Worm (Caenorhabditis elegans) whole organism, L1 larva: ENCODE data around the gene gst-14.
A peak's percentile ranks its signal among the peaks of the same experiment; 100 is the strongest.
"Not testable (repeated sequence)": the region's sequence is repeated elsewhere in the genome, so short reads cannot be mapped to it uniquely, and the experiment has no call there.

ENCODE experiments used
- C16A3.4 ChIP-seq: fragments of 150-350 bp; optimal IDR thresholded peaks from 2 replicates; lab custom pipeline; 2014; ENCODE audit warnings: missing biosample characterization, missing genetic modification characterization
- C34B4.2 ChIP-seq: sonication (generic microtip); optimal IDR thresholded peaks from 2 replicates; lab custom pipeline; 2017; ENCODE audit warnings: mild to moderate bottlenecking, missing genetic modification characterization, missing compliant biosample characterization
- alr-1 ChIP-seq: fragments of 200-800 bp; sonication (Bioruptor generic); optimal IDR thresholded peaks from 2 replicates; lab custom pipeline; 2018; ENCODE audit warnings: borderline replicate concordance, mild to moderate bottlenecking, missing genetic modification characterization, missing compliant biosample characterization
- blmp-1 ChIP-seq: fragments of 150-350 bp; optimal IDR thresholded peaks from 2 replicates; lab custom pipeline; 2014; ENCODE audit warnings: missing biosample characterization, missing genetic modification characterization
- ceh-88 ChIP-seq: fragments of 200-800 bp; sonication (Bioruptor generic); IDR thresholded peaks from 2 replicates; pipeline ENCODE4 v1.3.6; 2022; ENCODE audit warnings: missing genetic modification characterization, missing compliant biosample characterization
- dpl-1 ChIP-seq, 3 experiments: fragments of 150-350 bp in 2 of 3; sonication (generic microtip) in 1 of 3; optimal IDR thresholded peaks; 2 replicates each; lab custom pipeline; 2014 to 2017; ENCODE audit warnings: missing biosample characterization in 3 of 3, missing genetic modification characterization in 3 of 3, missing genetic modification reagents in 3 of 3
- efl-1 ChIP-seq, 4 experiments: fragments of 150-350 bp; optimal IDR thresholded peaks in 3 of 4; peaks in 1 of 4; 1 replicate in 1 of 4; 2 replicates in 3 of 4; lab custom pipeline; 2014; ENCODE audit warnings: missing biosample characterization in 2 of 4, missing genetic modification characterization in 2 of 4, missing genetic modification reagents in 2 of 4
- efl-3 ChIP-seq: fragments of 200-800 bp; sonication (Bioruptor generic); optimal IDR thresholded peaks from 2 replicates; lab custom pipeline; 2018; ENCODE audit warnings: mild to moderate bottlenecking, missing genetic modification characterization, missing compliant biosample characterization
- elt-2 ChIP-seq: sonication (generic microtip); optimal IDR thresholded peaks from 2 replicates; lab custom pipeline; 2016; ENCODE audit warnings: missing genetic modification characterization, mild to moderate bottlenecking, inconsistent platforms, missing compliant biosample characterization, missing genetic modification reagents
- fkh-10 ChIP-seq: sonication (generic microtip); optimal IDR thresholded peaks from 2 replicates; lab custom pipeline; 2017; ENCODE audit warnings: missing biosample characterization, missing genetic modification reagents, missing genetic modification characterization
- fos-1 ChIP-seq: fragments of 150-350 bp; optimal IDR thresholded peaks from 2 replicates; lab custom pipeline; 2014; ENCODE audit warnings: missing biosample characterization, missing genetic modification characterization
- irx-1 ChIP-seq: sonication (generic microtip); optimal IDR thresholded peaks from 2 replicates; lab custom pipeline; 2016; ENCODE audit warnings: missing genetic modification characterization, missing compliant biosample characterization
- jun-1 ChIP-seq: fragments of 150-350 bp; optimal IDR thresholded peaks from 2 replicates; lab custom pipeline; 2014; ENCODE audit warnings: missing biosample characterization, missing genetic modification reagents, missing genetic modification characterization
- lin-13 ChIP-seq: fragments of 150-350 bp; optimal IDR thresholded peaks from 2 replicates; lab custom pipeline; 2014; ENCODE audit warnings: missing biosample characterization, missing genetic modification reagents, missing genetic modification characterization
- lin-14 ChIP-seq: fragments of 200-800 bp; sonication (Bioruptor generic); optimal IDR thresholded peaks from 2 replicates; lab custom pipeline; 2018; ENCODE audit warnings: mild to moderate bottlenecking, missing genetic modification characterization, moderate library complexity, missing compliant biosample characterization
- lin-15B ChIP-seq: fragments of 150-350 bp; sonication (generic microtip); optimal IDR thresholded peaks from 3 replicates; lab custom pipeline; 2014; ENCODE audit warnings: missing biosample characterization, missing genetic modification characterization
- lin-35 ChIP-seq, 2 experiments: fragments of 150-350 bp; optimal IDR thresholded peaks; 2 replicates each; lab custom pipeline; 2014; ENCODE audit warnings: missing biosample characterization in 2 of 2, missing genetic modification characterization in 2 of 2, missing genetic modification reagents in 2 of 2
- lin-39 ChIP-seq: fragments of 150-350 bp; optimal IDR thresholded peaks from 2 replicates; lab custom pipeline; 2014; ENCODE audit warnings: missing biosample characterization, missing genetic modification reagents, missing genetic modification characterization
- lir-3 ChIP-seq: sonication (generic microtip); optimal IDR thresholded peaks from 2 replicates; lab custom pipeline; 2016; ENCODE audit warnings: mild to moderate bottlenecking, missing genetic modification characterization, moderate library complexity, missing compliant biosample characterization; ENCODE audit not compliant: poor library complexity
- lsy-2 ChIP-seq, 2 experiments: fragments of 150-350 bp; optimal IDR thresholded peaks; 2 replicates each; lab custom pipeline; 2014; ENCODE audit warnings: missing biosample characterization in 2 of 2, missing genetic modification characterization in 2 of 2
- mab-9 ChIP-seq: fragments of 200-800 bp; sonication (Bioruptor generic); IDR thresholded peaks from 2 replicates; pipeline ENCODE4 v1.3.6; 2022; ENCODE audit warnings: missing genetic modification reagents, missing genetic modification characterization, missing compliant biosample characterization
- mdl-1 ChIP-seq, 2 experiments: fragments of 150-350 bp; optimal IDR thresholded peaks; 2 replicates each; lab custom pipeline; 2014 to 2017; ENCODE audit warnings: missing biosample characterization in 2 of 2, missing genetic modification characterization in 2 of 2, inconsistent platforms in 1 of 2
- nhr-11 ChIP-seq: fragments of 150-350 bp; optimal IDR thresholded peaks from 2 replicates; lab custom pipeline; 2014; ENCODE audit warnings: missing biosample characterization, missing genetic modification characterization
- nhr-12 ChIP-seq: sonication (generic microtip); optimal IDR thresholded peaks from 2 replicates; lab custom pipeline; 2017; ENCODE audit warnings: missing biosample characterization, missing genetic modification characterization
- nhr-20 ChIP-seq: sonication (generic microtip); optimal IDR thresholded peaks from 2 replicates; lab custom pipeline; 2016; ENCODE audit warnings: mild to moderate bottlenecking, missing genetic modification characterization, missing compliant biosample characterization
- nhr-237 ChIP-seq: fragments of 150-350 bp; optimal IDR thresholded peaks from 2 replicates; lab custom pipeline; 2014; ENCODE audit warnings: missing biosample characterization, missing genetic modification characterization
- nhr-28 ChIP-seq: fragments of 150-350 bp; optimal IDR thresholded peaks from 2 replicates; lab custom pipeline; 2014; ENCODE audit warnings: missing biosample characterization, missing genetic modification characterization
- nhr-71 ChIP-seq: sonication (generic microtip); optimal IDR thresholded peaks from 2 replicates; lab custom pipeline; 2016; ENCODE audit warnings: mild to moderate bottlenecking, missing genetic modification characterization, moderate library complexity, missing compliant biosample characterization
- nhr-76 ChIP-seq: sonication (generic microtip); optimal IDR thresholded peaks from 2 replicates; lab custom pipeline; 2017; ENCODE audit warnings: missing biosample characterization, missing genetic modification characterization
- nhr-77 ChIP-seq: fragments of 150-350 bp; optimal IDR thresholded peaks from 2 replicates; lab custom pipeline; 2014; ENCODE audit warnings: missing biosample characterization, missing genetic modification characterization
- nhr-85 ChIP-seq: sonication (generic microtip); peaks from one replicate; lab custom pipeline; 2016; ENCODE audit warnings: missing genetic modification characterization, inconsistent platforms, missing compliant biosample characterization
- nhr-90 ChIP-seq: sonication (generic microtip); optimal IDR thresholded peaks from 2 replicates; lab custom pipeline; 2016; ENCODE audit warnings: mild to moderate bottlenecking, missing genetic modification characterization, missing compliant biosample characterization; ENCODE audit not compliant: poor library complexity
- pag-3 ChIP-seq: sonication (generic microtip); optimal IDR thresholded peaks from 2 replicates; lab custom pipeline; 2017; ENCODE audit warnings: missing genetic modification characterization, mild to moderate bottlenecking, missing compliant biosample characterization, antibody characterized with exemption, borderline replicate concordance; ENCODE audit not compliant: insufficient read depth
- snu-23 ChIP-seq: sonication (generic microtip); optimal IDR thresholded peaks from 2 replicates; lab custom pipeline; 2016; ENCODE audit warnings: missing genetic modification characterization, missing compliant biosample characterization
- sup-37 ChIP-seq: fragments of 200-800 bp; sonication (Bioruptor generic); optimal IDR thresholded peaks from 2 replicates; lab custom pipeline; 2018; ENCODE audit warnings: mild to moderate bottlenecking, missing genetic modification characterization, missing compliant biosample characterization
- swsn-7 ChIP-seq: sonication (generic microtip); optimal IDR thresholded peaks from 2 replicates; lab custom pipeline; 2016; ENCODE audit warnings: missing genetic modification characterization, missing compliant biosample characterization
- unc-86 ChIP-seq: sonication (generic microtip); optimal IDR thresholded peaks from 2 replicates; lab custom pipeline; 2016; ENCODE audit warnings: missing genetic modification characterization, missing compliant biosample characterization
- unc-98 ChIP-seq: fragments of 200-800 bp; sonication (Bioruptor generic); IDR thresholded peaks from 2 replicates; pipeline ENCODE4 v1.3.6; 2022; ENCODE audit warnings: missing genetic modification characterization, missing compliant biosample characterization
- zag-1 ChIP-seq: fragments of 150-350 bp; optimal IDR thresholded peaks from 2 replicates; lab custom pipeline; 2014; ENCODE audit warnings: missing biosample characterization, missing genetic modification characterization

Gene gst-14

ce11 chrII:13661990-13662389 lies 46.1 kb upstream of the gst-14 start, which contains the start of gene C31C9.6:
C31C9.6 (minus strand) TSS chrII:13662090.
- not testable (repeated sequence) for TF ChIP-seq lsy-2 (tag; optimal IDR thresholded peaks at IDR 0.05; lab: Kevin White, UChicago); unc-98 (GFP tag; lab: Robert Waterston, UW); zag-1

- not testable (repeated sequence) for TF ChIP-seq lin-39, nhr-237, nhr-11 (tag; lab: Kevin White, UChicago)
Measured at ce11 chrII:13654723-13655122, 38.8 kb upstream of the gst-14 start, which contains the start of gene C31C9.9. C31C9.9 (plus strand) TSS chrII:13655023.

DNA sequence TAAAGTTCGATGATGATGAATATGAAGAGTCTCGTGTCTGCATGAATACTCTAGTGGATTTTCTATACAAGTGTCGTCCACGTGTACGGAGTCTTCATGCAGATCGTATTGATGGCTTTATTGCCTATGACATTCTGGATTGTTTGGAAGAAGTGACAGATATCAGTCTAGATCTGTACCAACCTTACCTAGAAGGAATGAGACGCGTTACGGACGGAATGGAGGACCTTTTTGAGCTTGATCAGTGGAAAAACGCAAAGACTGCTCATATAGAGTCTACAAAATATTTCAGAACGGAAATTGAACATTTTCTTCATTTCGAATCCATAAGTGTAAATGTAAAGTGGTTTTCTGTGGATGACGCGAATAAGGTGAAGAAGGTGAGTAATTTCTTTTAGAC lies 32.3 kb upstream of the gst-14 start, which contains the start of gene fbxa-169:
Gene fbxa-169 (plus strand): TSS at position 301 of the 400 bp plus-strand sequence.
- TF ChIP-seq dpl-1 (GFP tag; optimal IDR thresholded peaks at IDR 0.05; lab: Kevin White, UChicago): no peak
- TF ChIP-seq, all 84 proteins: peak for 0

DNA sequence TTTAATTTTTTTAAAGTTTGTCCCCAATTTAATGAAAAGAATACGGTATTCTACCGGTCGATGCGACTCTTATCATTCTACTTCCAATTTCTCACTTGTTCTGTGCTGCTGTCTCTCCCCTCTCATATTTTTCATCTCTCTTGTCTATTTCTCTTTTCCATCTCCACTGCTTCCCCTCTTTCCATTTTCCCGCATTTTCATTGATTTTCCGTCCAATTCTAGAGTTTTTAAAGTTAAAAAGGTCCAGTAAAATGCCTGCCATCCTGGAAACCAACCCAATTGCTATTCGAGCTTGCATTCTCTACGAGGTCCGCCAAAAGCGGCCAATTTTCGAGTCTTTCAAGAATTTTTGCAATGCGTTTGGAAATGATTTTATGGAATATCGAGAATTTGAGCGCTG lies 25.4 kb upstream of the gst-14 start, which contains the start of gene fbxa-167:
Gene fbxa-167 (plus strand): TSS at position 179 of the 400 bp plus-strand sequence.
- no peak for TF ChIP-seq lin-14 (GFP tag; lab: Kevin White, UChicago)
- peak in 1 of 2 experiments; percentile 40 for TF ChIP-seq lsy-2 (tag; optimal IDR thresholded peaks at IDR 0.05; lab: Kevin White, UChicago)
- no peak for TF ChIP-seq C34B4.2
- peak in 1 of 2 experiments; percentile 16 for TF ChIP-seq efl-1 (optimal IDR thresholded peaks at IDR 0.05; lab: Kevin White, UChicago)
- no peak for TF ChIP-seq efl-1 (GFP tag; optimal IDR thresholded peaks at IDR 0.05 in 1 of 2; lab: Kevin White, UChicago)
- TF ChIP-seq dpl-1 (GFP tag; optimal IDR thresholded peaks at IDR 0.05; lab: Kevin White, UChicago): peak in 1 of 3 experiments; percentile 4
- TF ChIP-seq nhr-85 (tag; lab: Kevin White, UChicago): peak; percentile 72

- TF ChIP-seq lin-13 (GFP tag; lab: Kevin White, UChicago) (no peak), nhr-76 (tag; lab: Kevin White, UChicago) (no peak), nhr-85 (tag; lab: Kevin White, UChicago) (peak; percentile 72), jun-1 (tag; lab: Kevin White, UChicago) (no peak), efl-1 (optimal IDR thresholded peaks at IDR 0.05; lab: Kevin White, UChicago) (peak in 1 of 2 experiments; percentile 20), efl-1 (GFP tag; optimal IDR thresholded peaks at IDR 0.05 in 1 of 2; lab: Kevin White, UChicago) (peak in 1 of 2 experiments; percentile 58), efl-3 (GFP tag; lab: Kevin White, UChicago) (no peak), snu-23 (GFP tag; lab: Kevin White, UChicago) (peak; percentile 21), lin-35 (GFP tag; optimal IDR thresholded peaks at IDR 0.05; lab: Kevin White, UChicago) (peak; percentile 9 to 40), ceh-88 (GFP tag; lab: Robert Waterston, UW) (no peak), C16A3.4 (tag; lab: Kevin White, UChicago) (no peak), fkh-10 (GFP tag; lab: Kevin White, UChicago) (no peak), nhr-20 (tag; lab: Kevin White, UChicago) (peak; percentile 38), blmp-1 (tag; lab: Kevin White, UChicago) (peak; percentile 39), pag-3 (tag; lab: Kevin White, UChicago) (no peak), lin-14 (GFP tag; lab: Kevin White, UChicago) (peak; percentile 66), mdl-1 (tag; optimal IDR thresholded peaks at IDR 0.05; lab: Kevin White, UChicago) (no peak), lsy-2 (tag; optimal IDR thresholded peaks at IDR 0.05; lab: Kevin White, UChicago) (peak in 1 of 2 experiments; percentile 34), unc-86 (peak; percentile 8), lir-3 (no peak), swsn-7 (tag; lab: Kevin White, UChicago) (no peak), nhr-12 (no peak)
Measured at ce11 chrII:13640210-13640609, 24.3 kb upstream of the gst-14 start.

ce11 chrII:13638576-13638975 lies 22.7 kb upstream of the gst-14 start:
- TF ChIP-seq lir-3: no peak
- TF ChIP-seq lin-35 (GFP tag; optimal IDR thresholded peaks at IDR 0.05; lab: Kevin White, UChicago): peak in 1 of 2 experiments; percentile 62
- TF ChIP-seq fos-1 (tag; lab: Kevin White, UChicago): no peak
- no peak for TF ChIP-seq nhr-28
- no peak for TF ChIP-seq irx-1 (tag; lab: Kevin White, UChicago)
- TF ChIP-seq elt-2: peak; percentile 48
- no peak for TF ChIP-seq lin-15B
- TF ChIP-seq alr-1 (tag; lab: Kevin White, UChicago): no peak
- peak in 1 of 2 experiments; percentile 20 for TF ChIP-seq mdl-1 (tag; optimal IDR thresholded peaks at IDR 0.05; lab: Kevin White, UChicago)
- TF ChIP-seq nhr-11 (tag; lab: Kevin White, UChicago): no peak
- TF ChIP-seq nhr-77: peak; percentile 10
- peak; percentile 48 for TF ChIP-seq lin-14 (GFP tag; lab: Kevin White, UChicago)
- TF ChIP-seq nhr-90: peak; percentile 56
- TF ChIP-seq nhr-71 (tag; lab: Kevin White, UChicago): peak; percentile 52
- peak; percentile 69 for TF ChIP-seq nhr-20 (tag; lab: Kevin White, UChicago)
- TF ChIP-seq mab-9 (GFP tag; lab: Robert Waterston, UW): no peak
- peak; percentile 30 for TF ChIP-seq C16A3.4 (tag; lab: Kevin White, UChicago)
- peak; percentile 81 for TF ChIP-seq nhr-85 (tag; lab: Kevin White, UChicago)
- TF ChIP-seq sup-37 (GFP tag; lab: Kevin White, UChicago): no peak
